Worm (Caenorhabditis elegans): ENCODE data around the gene nck-1.

The nck-1 gene

ce11 chrX:4103071-4103470, 50.2 kb downstream of the nck-1 start:
- no peak for TF ChIP-seq cog-1 (tag; optimal IDR thresholded peaks at IDR 0.05)
- TF ChIP-seq T22C8.4 (GFP tag; IDR thresholded peaks at IDR 0.05): no peak
- no peak for TF ChIP-seq ztf-23 (GFP tag; IDR thresholded peaks at IDR 0.05)
- TF ChIP-seq flt-1 (GFP tag; IDR thresholded peaks at IDR 0.05): no peak
- no peak for TF ChIP-seq klf-2 (GFP tag; conservative IDR thresholded peaks at IDR 0.05)

- TF ChIP-seq flt-1 (GFP tag; IDR thresholded peaks at IDR 0.05) (no peak), klf-2 (GFP tag; conservative IDR thresholded peaks at IDR 0.05) (no peak), ref-1 (GFP tag; conservative IDR thresholded peaks at IDR 0.05) (no peak), cog-1 (tag; optimal IDR thresholded peaks at IDR 0.05) (no peak)
Observed at ce11 chrX:4102075-4102598, 51.1 kb downstream of the nck-1 start, which contains the start of gene R02E4.3. Gene R02E4.3, minus strand, starts transcription at chrX:4102125.

- TF ChIP-seq cog-1 (tag; optimal IDR thresholded peaks at IDR 0.05) (no peak), flt-1 (GFP tag; IDR thresholded peaks at IDR 0.05) (no peak), klf-2 (GFP tag; conservative IDR thresholded peaks at IDR 0.05) (no peak), med-1 (GFP tag; optimal IDR thresholded peaks at IDR 0.05; ENCODE audit: insufficient read depth) (no peak), ztf-29 (GFP tag; IDR thresholded peaks at IDR 0.05) (no peak), ztf-23 (GFP tag; IDR thresholded peaks at IDR 0.05) (no peak), ref-1 (GFP tag; conservative IDR thresholded peaks at IDR 0.05) (no peak), T22C8.4 (GFP tag; IDR thresholded peaks at IDR 0.05) (no peak), tab-1 (GFP tag; IDR thresholded peaks at IDR 0.05) (no peak)
Observed at ce11 chrX:4101213-4101612, 52.0 kb downstream of the nck-1 start.

- TF ChIP-seq ztf-29 (GFP tag; IDR thresholded peaks at IDR 0.05) (no peak), tab-1 (GFP tag; IDR thresholded peaks at IDR 0.05) (no peak), klf-2 (GFP tag; conservative IDR thresholded peaks at IDR 0.05) (no peak), ref-1 (GFP tag; conservative IDR thresholded peaks at IDR 0.05) (no peak), flt-1 (GFP tag; IDR thresholded peaks at IDR 0.05) (no peak), cog-1 (tag; optimal IDR thresholded peaks at IDR 0.05) (no peak), ztf-23 (GFP tag; IDR thresholded peaks at IDR 0.05) (no peak)
Observed at ce11 chrX:4100473-4100872, 52.8 kb downstream of the nck-1 start, which contains the start of gene clh-4. Gene clh-4, minus strand, starts transcription at chrX:4100573.
